Fruit fly (Drosophila melanogaster): Measurements from ENCODE around the gene P5cr.

DNA sequence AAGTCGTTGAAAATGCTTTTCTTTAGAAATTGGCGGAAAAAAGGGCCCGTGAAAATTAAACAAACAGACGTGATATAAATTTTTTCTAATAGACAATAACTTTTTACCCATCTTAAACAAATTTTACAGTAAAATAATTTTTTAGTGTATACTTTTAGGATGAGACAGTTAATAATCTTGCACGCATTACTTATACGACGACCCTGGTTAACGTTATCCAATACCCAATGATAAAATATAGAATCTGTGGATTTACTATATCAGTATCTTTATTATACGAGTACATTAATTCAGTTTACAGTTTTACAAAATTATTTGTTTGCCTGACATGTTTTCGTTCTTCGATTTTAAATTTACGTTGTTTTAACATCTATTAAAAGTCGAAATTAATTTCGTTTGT is 15.9 kb downstream of the P5cr start:
- TF ChIP-seq CG4496 (GFP tag; IDR thresholded peaks at IDR 0.05), result no peak
- no peak for TF ChIP-seq Ets98B (GFP tag; IDR thresholded peaks at IDR 0.05)
- no peak for TF ChIP-seq CG17806 (tag; optimal IDR thresholded peaks at IDR 0.05)
- no peak for TF ChIP-seq CG14655 (GFP tag; optimal IDR thresholded peaks at IDR 0.05)
- no peak for TF ChIP-seq CG9948 (tag; optimal IDR thresholded peaks at IDR 0.05)
- no peak for TF ChIP-seq CG10348 (GFP tag; IDR thresholded peaks at IDR 0.05)
- no peak for TF ChIP-seq CG8301 (tag; optimal IDR thresholded peaks at IDR 0.05)
- TF ChIP-seq EcR (GFP tag; optimal IDR thresholded peaks at IDR 0.05), result no peak
- TF ChIP-seq D1 (tag; optimal IDR thresholded peaks at IDR 0.05), result no peak
- TF ChIP-seq CG8159 (tag; optimal IDR thresholded peaks at IDR 0.05), result no peak
- no peak for TF ChIP-seq CG12605 (GFP tag; IDR thresholded peaks at IDR 0.05)
- no peak for TF ChIP-seq CG34367 (tag; optimal IDR thresholded peaks at IDR 0.05)
- TF ChIP-seq fd96Ca (GFP tag; IDR thresholded peaks at IDR 0.05), result no peak
- no peak for TF ChIP-seq Pif1A (GFP tag; optimal IDR thresholded peaks at IDR 0.05)
